Fruit fly (Drosophila melanogaster) whole organism, embryonic: ENCODE results near the gene CG7231.

Experiments
- ATbp ChIP-seq: fragments of 200-800 bp; sonication (Bioruptor generic); optimal IDR thresholded peaks from 2 replicates; lab custom pipeline; 2017; ENCODE audit warnings: missing biosample characterization, mild to moderate bottlenecking, missing genetic modification characterization, missing genetic modification reagents
- Bgb ChIP-seq: fragments of 200-800 bp; sonication (Bioruptor generic); IDR thresholded peaks from 2 replicates; pipeline ENCODE4 v1.3.6; 2022; ENCODE audit warnings: missing biosample characterization, missing genetic modification characterization; ENCODE audit not compliant: partially characterized antibody
- CG10267 ChIP-seq: fragments of 200-800 bp; sonication (Bioruptor generic); optimal IDR thresholded peaks from 2 replicates; lab custom pipeline; 2018; ENCODE audit warnings: missing biosample characterization, mild to moderate bottlenecking, missing genetic modification characterization, moderate library complexity
- CG10543 ChIP-seq: fragments of 200-800 bp; sonication (Bioruptor generic); optimal IDR thresholded peaks from 3 replicates; lab custom pipeline; 2017; ENCODE audit warnings: missing biosample characterization, mild to moderate bottlenecking, missing genetic modification characterization, moderate library complexity
- CG12155 ChIP-seq: fragments of 200-800 bp; sonication (Bioruptor generic); optimal IDR thresholded peaks from 3 replicates; lab custom pipeline; 2016; ENCODE audit warnings: missing biosample characterization, missing genetic modification characterization
- CG13123 ChIP-seq: fragments of 200-800 bp; sonication (Bioruptor generic); optimal IDR thresholded peaks from 2 replicates; lab custom pipeline; 2016; ENCODE audit warnings: missing biosample characterization, missing genetic modification characterization
- CG14667 ChIP-seq: fragments of 200-800 bp; sonication (Bioruptor generic); IDR thresholded peaks from 2 replicates; pipeline ENCODE4 v1.3.6; 2022; ENCODE audit warnings: missing biosample characterization, missing genetic modification characterization
- CG14860 ChIP-seq: fragments of 200-800 bp; sonication (Bioruptor generic); IDR thresholded peaks from 3 replicates; pipeline ENCODE4 v1.3.6; 2022; ENCODE audit warnings: missing biosample characterization, missing genetic modification characterization; ENCODE audit not compliant: partially characterized antibody
- CG15479 ChIP-seq: fragments of 200-800 bp; sonication (Bioruptor generic); optimal IDR thresholded peaks from 3 replicates; lab custom pipeline; 2019; ENCODE audit warnings: missing biosample characterization, mild to moderate bottlenecking, missing genetic modification characterization, moderate library complexity
- CG16863 ChIP-seq: fragments of 200-800 bp; sonication (Bioruptor generic); optimal IDR thresholded peaks from 3 replicates; lab custom pipeline; 2016; ENCODE audit warnings: missing biosample characterization, missing genetic modification characterization
- CG17385 ChIP-seq: fragments of 200-800 bp; sonication (Bioruptor generic); optimal IDR thresholded peaks from 3 replicates; lab custom pipeline; 2018; ENCODE audit warnings: missing biosample characterization, mild to moderate bottlenecking, missing genetic modification characterization
- CG18476 ChIP-seq: fragments of 200-800 bp; sonication (Bioruptor generic); optimal IDR thresholded peaks from 2 replicates; lab custom pipeline; 2016; ENCODE audit warnings: missing biosample characterization, mild to moderate bottlenecking, missing genetic modification characterization
- CG18619 ChIP-seq: fragments of 200-800 bp; sonication (Bioruptor generic); optimal IDR thresholded peaks from 3 replicates; lab custom pipeline; 2017; ENCODE audit warnings: missing biosample characterization, mild to moderate bottlenecking, missing genetic modification characterization
- CG18764 ChIP-seq: fragments of 200-800 bp; sonication (Bioruptor generic); optimal IDR thresholded peaks from 3 replicates; lab custom pipeline; 2016; ENCODE audit warnings: missing biosample characterization, missing genetic modification characterization
- CG2120 ChIP-seq: fragments of 200-800 bp; sonication (Bioruptor generic); optimal IDR thresholded peaks from 3 replicates; lab custom pipeline; 2016; ENCODE audit warnings: missing biosample characterization, missing genetic modification characterization
- CG2889 ChIP-seq: fragments of 200-800 bp; sonication (Bioruptor generic); IDR thresholded peaks from 3 replicates; pipeline ENCODE4 v1.3.6; 2022; ENCODE audit warnings: missing biosample characterization, missing genetic modification characterization
- CG31365 ChIP-seq: fragments of 200-800 bp; sonication (Bioruptor generic); optimal IDR thresholded peaks from 2 replicates; lab custom pipeline; 2018; ENCODE audit warnings: missing biosample characterization, mild to moderate bottlenecking, missing genetic modification characterization
- CG32532 ChIP-seq: fragments of 200-800 bp; sonication (Bioruptor generic); IDR thresholded peaks from 2 replicates; pipeline ENCODE4 v1.3.6; 2022; ENCODE audit warnings: missing biosample characterization, missing genetic modification characterization
- CG3281 ChIP-seq: fragments of 200-800 bp; sonication (Bioruptor generic); optimal IDR thresholded peaks from 3 replicates; lab custom pipeline; 2017; ENCODE audit warnings: missing biosample characterization, mild to moderate bottlenecking, missing genetic modification characterization
- CG3838 ChIP-seq: fragments of 200-800 bp; sonication (Bioruptor generic); optimal IDR thresholded peaks from 3 replicates; lab custom pipeline; 2016; ENCODE audit warnings: missing biosample characterization, missing genetic modification characterization
- CG4328 ChIP-seq: fragments of 200-800 bp; sonication (Bioruptor generic); optimal IDR thresholded peaks from 3 replicates; lab custom pipeline; 2017; ENCODE audit warnings: missing biosample characterization, missing genetic modification reagents, missing genetic modification characterization
- CG6654 ChIP-seq: fragments of 200-800 bp; sonication (Bioruptor generic); optimal IDR thresholded peaks from 2 replicates; lab custom pipeline; 2017; ENCODE audit warnings: missing biosample characterization, mild to moderate bottlenecking, missing genetic modification characterization
- CG6813 ChIP-seq: fragments of 200-800 bp; sonication (Bioruptor generic); optimal IDR thresholded peaks from 2 replicates; lab custom pipeline; 2017; ENCODE audit warnings: missing biosample characterization, missing genetic modification characterization, mild to moderate bottlenecking, moderate library complexity, missing genetic modification reagents
- CG8290 ChIP-seq, 3 experiments: fragments of 200-800 bp; sonication (Bioruptor generic); optimal IDR thresholded peaks; 2 replicates each; lab custom pipeline; 2016 to 2019; ENCODE audit warnings: missing biosample characterization in 3 of 3, missing genetic modification characterization in 3 of 3, mild to moderate bottlenecking in 2 of 3, moderate library complexity in 1 of 3
- CG9817 ChIP-seq: fragments of 200-800 bp; sonication (Bioruptor generic); optimal IDR thresholded peaks from 2 replicates; lab custom pipeline; 2018; ENCODE audit warnings: missing biosample characterization, mild to moderate bottlenecking, missing genetic modification characterization, moderate library complexity
- Chrac-16 ChIP-seq: fragments of 200-800 bp; sonication (Bioruptor generic); optimal IDR thresholded peaks from 3 replicates; lab custom pipeline; 2016; ENCODE audit warnings: missing biosample characterization, missing genetic modification characterization
- D ChIP-seq, 2 experiments: fragments of 200-800 bp in 1 of 2; fragments of >200 bp in 1 of 2; sonication (Bioruptor generic) in 1 of 2; optimal IDR thresholded peaks; 2 replicates in 1 of 2; 3 replicates in 1 of 2; lab custom pipeline; 2017; ENCODE audit warnings: mild to moderate bottlenecking in 1 of 2, missing biosample characterization in 1 of 2, missing genetic modification characterization in 1 of 2, missing genetic modification reagents in 1 of 2
- Dbx ChIP-seq: fragments of 200-800 bp; sonication (Bioruptor generic); IDR thresholded peaks from 3 replicates; pipeline ENCODE4 v1.3.6; 2022; ENCODE audit warnings: missing biosample characterization, missing genetic modification characterization
- Dfd ChIP-seq, 2 experiments: fragments of >200 bp; optimal IDR thresholded peaks; 2 replicates each; lab custom pipeline; 2017; ENCODE audit warnings: missing biosample characterization in 2 of 2, missing genetic modification characterization in 2 of 2
- Fer1 ChIP-seq: fragments of 200-800 bp; sonication (Bioruptor generic); optimal IDR thresholded peaks from 2 replicates; lab custom pipeline; 2017; ENCODE audit warnings: missing biosample characterization, mild to moderate bottlenecking, missing genetic modification characterization
- Gug ChIP-seq: fragments of 200-800 bp; sonication (Bioruptor generic); IDR thresholded peaks from 4 replicates; pipeline ENCODE4 v1.3.6; 2022; ENCODE audit warnings: missing biosample characterization, missing genetic modification characterization
- Hr78 ChIP-seq, 2 experiments: fragments of 200-800 bp in 1 of 2; fragments of >200 bp in 1 of 2; sonication (Bioruptor generic) in 1 of 2; optimal IDR thresholded peaks; 2 replicates each; lab custom pipeline; 2017 to 2019; ENCODE audit warnings: missing biosample characterization in 2 of 2, missing genetic modification characterization in 2 of 2, mild to moderate bottlenecking in 1 of 2, moderate library complexity in 1 of 2
- Lhr ChIP-seq: fragments of 200-800 bp; sonication (Bioruptor generic); optimal IDR thresholded peaks from 3 replicates; lab custom pipeline; 2017; ENCODE audit warnings: mild to moderate bottlenecking, missing biosample characterization, missing genetic modification reagents, missing genetic modification characterization
- Myb ChIP-seq: fragments of 200-800 bp; sonication (Bioruptor generic); optimal IDR thresholded peaks from 2 replicates; lab custom pipeline; 2016; ENCODE audit warnings: missing biosample characterization, missing genetic modification characterization
- aop ChIP-seq: fragments of 200-800 bp; sonication (Bioruptor generic); IDR thresholded peaks from 2 replicates; pipeline ENCODE4 v1.3.6; 2022; ENCODE audit warnings: missing biosample characterization, missing genetic modification characterization
- bab2 ChIP-seq: fragments of 200-800 bp; sonication (Bioruptor generic); optimal IDR thresholded peaks from 2 replicates; lab custom pipeline; 2016; ENCODE audit warnings: missing biosample characterization, missing genetic modification characterization
- bcd ChIP-seq: fragments of 200-800 bp; sonication (Bioruptor generic); optimal IDR thresholded peaks from 2 replicates; lab custom pipeline; 2017; ENCODE audit warnings: missing biosample characterization, mild to moderate bottlenecking, missing genetic modification characterization
- bsh ChIP-seq, 2 experiments: fragments of 200-800 bp; sonication (Bioruptor generic); optimal IDR thresholded peaks; 2 replicates each; lab custom pipeline; 2017 to 2018; ENCODE audit warnings: mild to moderate bottlenecking in 2 of 2, missing biosample characterization in 2 of 2, missing genetic modification characterization in 2 of 2, moderate library complexity in 1 of 2
- caup ChIP-seq: fragments of 200-800 bp; sonication (Bioruptor generic); optimal IDR thresholded peaks from 3 replicates; lab custom pipeline; 2017; ENCODE audit warnings: missing biosample characterization, mild to moderate bottlenecking, missing genetic modification characterization, moderate library complexity; ENCODE audit not compliant: severe bottlenecking
- chinmo ChIP-seq: fragments of 200-800 bp; sonication (Bioruptor generic); IDR thresholded peaks from 4 replicates; pipeline ENCODE4 v1.3.6; 2022; ENCODE audit warnings: missing biosample characterization, missing genetic modification characterization; ENCODE audit not compliant: partially characterized antibody
- gcm2 ChIP-seq: fragments of 200-800 bp; sonication (Bioruptor generic); optimal IDR thresholded peaks from 2 replicates; lab custom pipeline; 2016; ENCODE audit warnings: missing biosample characterization, missing genetic modification characterization
- gfzf ChIP-seq: fragments of 200-800 bp; sonication (Bioruptor generic); optimal IDR thresholded peaks from 2 replicates; lab custom pipeline; 2016; ENCODE audit warnings: missing biosample characterization, mild to moderate bottlenecking, missing genetic modification characterization, moderate library complexity
- h ChIP-seq: fragments of >200 bp; optimal IDR thresholded peaks from 2 replicates; lab custom pipeline; 2017
- ind ChIP-seq: fragments of 200-800 bp; sonication (Bioruptor generic); optimal IDR thresholded peaks from 3 replicates; lab custom pipeline; 2016; ENCODE audit warnings: missing biosample characterization, missing genetic modification characterization
- mam ChIP-seq: fragments of 200-800 bp; sonication (Bioruptor generic); optimal IDR thresholded peaks from 3 replicates; lab custom pipeline; 2016; ENCODE audit warnings: missing biosample characterization, missing genetic modification characterization
- pb ChIP-seq: fragments of 200-800 bp; sonication (Bioruptor generic); optimal IDR thresholded peaks from 3 replicates; lab custom pipeline; 2016; ENCODE audit warnings: missing biosample characterization, missing genetic modification characterization
- sim ChIP-seq: fragments of 200-800 bp; sonication (Bioruptor generic); IDR thresholded peaks from 2 replicates; pipeline ENCODE4 v1.3.6; 2022; ENCODE audit warnings: missing biosample characterization, missing genetic modification characterization
- stwl ChIP-seq: fragments of 200-800 bp; sonication (Bioruptor generic); optimal IDR thresholded peaks from 3 replicates; lab custom pipeline; 2018; ENCODE audit warnings: missing biosample characterization, mild to moderate bottlenecking, missing genetic modification characterization, moderate library complexity
- vvl ChIP-seq: fragments of 200-800 bp; sonication (Bioruptor generic); IDR thresholded peaks from 2 replicates; pipeline ENCODE4 v1.3.6; 2022; ENCODE audit warnings: missing biosample characterization, missing genetic modification characterization

CG7231 gene

dm6 chr2L:8000578-8001040 is 16.9 kb downstream of the CG7231 start (continued):
- TF ChIP-seq caup = peak; percentile 25
- TF ChIP-seq CG12155 (GFP tag; lab: Kevin White, UChicago) = peak; percentile 44
- TF ChIP-seq Dbx (GFP tag; lab: Robert Waterston, UW) = peak; percentile 69; the same call in 2 of the 3 replicates
- TF ChIP-seq gfzf (GFP tag; lab: Kevin White, UChicago) = no peak
- TF ChIP-seq mam = peak; percentile 47
- TF ChIP-seq CG4328 (GFP tag; lab: Kevin White, UChicago) = no peak
- TF ChIP-seq Bgb (GFP tag; lab: Robert Waterston, UW) = no peak
- TF ChIP-seq sim (GFP tag; lab: Robert Waterston, UW) = no peak
- no peak for TF ChIP-seq pb (GFP tag; lab: Kevin White, UChicago)
- 0 out of 3 replicates have a peak, but pooled peaks have one; percentile 7 for TF ChIP-seq CG14860
- TF ChIP-seq CG17385 = no peak
- no peak for TF ChIP-seq CG18476 (GFP tag; lab: Kevin White, UChicago)
- peak in 1 of 2 experiments; percentile 96 for TF ChIP-seq bsh (GFP tag; optimal IDR thresholded peaks at IDR 0.05; lab: Kevin White, UChicago)
- TF ChIP-seq CG8290 (GFP tag; optimal IDR thresholded peaks at IDR 0.05; lab: Kevin White, UChicago) = no peak
- TF ChIP-seq CG8290 (tag; optimal IDR thresholded peaks at IDR 0.05; lab: Kevin White, UChicago) = peak in 1 of 2 experiments; percentile 71
- TF ChIP-seq CG3281 (GFP tag; lab: Kevin White, UChicago) = peak; percentile 61
- TF ChIP-seq CG6654 (GFP tag; lab: Kevin White, UChicago) = peak; percentile 26
- no peak for TF ChIP-seq CG18764 (GFP tag; lab: Kevin White, UChicago)
- TF ChIP-seq CG32532 = peak; percentile 71; the same call in 1 of the 2 replicates
- TF ChIP-seq aop (GFP tag; lab: Robert Waterston, UW) = no peak
- peak; percentile 12 for TF ChIP-seq ind (GFP tag; lab: Kevin White, UChicago)
- no peak for TF ChIP-seq stwl (tag; lab: Kevin White, UChicago)
- no peak for TF ChIP-seq h (lab: Kevin White, UChicago)
- TF ChIP-seq bab2 (GFP tag; lab: Kevin White, UChicago) = peak; percentile 43
- TF ChIP-seq vvl (GFP tag; lab: Robert Waterston, UW) = peak; percentile 23; the same call in 1 of the 2 replicates
- TF ChIP-seq CG10543 (GFP tag; lab: Kevin White, UChicago) = peak; percentile 25
- TF ChIP-seq D (optimal IDR thresholded peaks at IDR 0.05; lab: Kevin White, UChicago) = no peak
- no peak for TF ChIP-seq D (GFP tag; optimal IDR thresholded peaks at IDR 0.05; lab: Kevin White, UChicago)
- no peak for TF ChIP-seq CG2889 (GFP tag; lab: Robert Waterston, UW)
- TF ChIP-seq CG13123 = no peak
- TF ChIP-seq Fer1 (GFP tag; lab: Kevin White, UChicago) = peak; percentile 25
- TF ChIP-seq CG3838 (GFP tag; lab: Kevin White, UChicago) = no peak
- peak; percentile 41 for TF ChIP-seq CG18619 (GFP tag; lab: Kevin White, UChicago)
- TF ChIP-seq Hr78 (GFP tag; optimal IDR thresholded peaks at IDR 0.05; lab: Kevin White, UChicago) = no peak
- no peak for TF ChIP-seq Dfd (GFP tag; optimal IDR thresholded peaks at IDR 0.05; lab: Kevin White, UChicago)
- TF ChIP-seq CG6813 = no peak
- no peak for TF ChIP-seq CG14667 (GFP tag; lab: Robert Waterston, UW)
- no peak for TF ChIP-seq CG31365 (tag; lab: Kevin White, UChicago)
- no peak for TF ChIP-seq CG10267 (tag; lab: Kevin White, UChicago)
- no peak for TF ChIP-seq CG16863 (GFP tag; lab: Kevin White, UChicago)
- peak; percentile 17 for TF ChIP-seq bcd
- peak; percentile 79 for TF ChIP-seq CG2120 (GFP tag; lab: Kevin White, UChicago)
- TF ChIP-seq Gug (GFP tag; lab: Robert Waterston, UW) = no peak
- peak; percentile 5 for TF ChIP-seq CG9817
- peak; percentile 77; the same call in 1 of the 4 replicates for TF ChIP-seq chinmo
- TF ChIP-seq Lhr (GFP tag; lab: Kevin White, UChicago) = no peak
- no peak for TF ChIP-seq ATbp
- peak; percentile 12 for TF ChIP-seq Myb
- TF ChIP-seq Chrac-16 (GFP tag; lab: Kevin White, UChicago) = no peak
- no peak for TF ChIP-seq CG15479 (GFP tag; lab: Kevin White, UChicago)
- no peak for TF ChIP-seq gcm2 (GFP tag; lab: Kevin White, UChicago)
